Worm (Caenorhabditis elegans) whole organism, L4 larva: ENCODE measurements around the gene nspe-3.

Experiments used
- R02D3.7 ChIP-seq: fragments of 150-350 bp; sonication (generic microtip); optimal IDR thresholded peaks from 3 replicates; lab custom pipeline; 2014; ENCODE audit warnings: missing biosample characterization, missing genetic modification characterization
- ama-1 ChIP-seq: fragments of 150-350 bp; optimal IDR thresholded peaks from 2 replicates; lab custom pipeline; 2014; ENCODE audit warnings: inconsistent platforms, mixed read lengths
- ceh-28 ChIP-seq: fragments of 150-350 bp; optimal IDR thresholded peaks from 2 replicates; lab custom pipeline; 2014; ENCODE audit warnings: missing biosample characterization, missing genetic modification reagents, missing genetic modification characterization
- egl-27 ChIP-seq: sonication (generic microtip); optimal IDR thresholded peaks from 3 replicates; lab custom pipeline; 2017; ENCODE audit warnings: missing biosample characterization, missing genetic modification reagents, missing genetic modification characterization
- fkh-10 ChIP-seq: fragments of 150-350 bp; optimal IDR thresholded peaks from 2 replicates; lab custom pipeline; 2014; ENCODE audit warnings: missing biosample characterization, missing genetic modification reagents, missing genetic modification characterization
- hlh-30 ChIP-seq: sonication (generic microtip); optimal IDR thresholded peaks from 2 replicates; lab custom pipeline; 2017; ENCODE audit warnings: antibody characterized with exemption, mild to moderate bottlenecking, missing genetic modification characterization, missing compliant biosample characterization; ENCODE audit not compliant: insufficient read depth
- lin-13 ChIP-seq: fragments of 150-350 bp; optimal IDR thresholded peaks from 2 replicates; lab custom pipeline; 2014; ENCODE audit warnings: missing biosample characterization, missing genetic modification reagents, missing genetic modification characterization
- lin-29 ChIP-seq: fragments of 200-800 bp; sonication (Bioruptor generic); IDR thresholded peaks from 2 replicates; pipeline ENCODE4 v1.3.6; 2022; ENCODE audit warnings: missing genetic modification reagents, missing genetic modification characterization, missing compliant biosample characterization
- lsy-2 ChIP-seq, 2 experiments: fragments of 150-350 bp in 1 of 2; sonication (generic microtip) in 1 of 2; optimal IDR thresholded peaks; 2 replicates each; lab custom pipeline; 2014 to 2017; ENCODE audit warnings: missing biosample characterization in 2 of 2, missing genetic modification characterization in 2 of 2
- mxl-3 ChIP-seq: fragments of 200-800 bp; sonication (Bioruptor generic); optimal IDR thresholded peaks from 2 replicates; lab custom pipeline; 2018; ENCODE audit warnings: mild to moderate bottlenecking, missing genetic modification characterization, missing compliant biosample characterization
- nhr-11 ChIP-seq: fragments of 150-350 bp; optimal IDR thresholded peaks from 2 replicates; lab custom pipeline; 2014; ENCODE audit warnings: missing biosample characterization, missing genetic modification characterization
- pha-4 ChIP-seq, 2 experiments: fragments of 150-350 bp in 1 of 2; fragments of 200-800 bp in 1 of 2; sonication (Bioruptor generic) in 1 of 2; IDR thresholded peaks in 1 of 2; optimal IDR thresholded peaks in 1 of 2; 2 replicates each; pipeline versions ENCODE4 v1.3.6 to Lab custom; 2014 to 2022; ENCODE audit warnings: missing genetic modification characterization in 2 of 2, missing genetic modification reagents in 2 of 2, missing biosample characterization in 1 of 2, missing compliant biosample characterization in 1 of 2
- unc-130 ChIP-seq: sonication (generic microtip); optimal IDR thresholded peaks from 2 replicates; lab custom pipeline; 2016; ENCODE audit warnings: missing genetic modification reagents, missing genetic modification characterization, missing compliant biosample characterization
- vab-7 ChIP-seq: fragments of 200-800 bp; sonication (Bioruptor generic); IDR thresholded peaks from 2 replicates; pipeline ENCODE4 v1.3.6; 2022; ENCODE audit warnings: missing genetic modification reagents, missing genetic modification characterization, missing compliant biosample characterization

DNA sequence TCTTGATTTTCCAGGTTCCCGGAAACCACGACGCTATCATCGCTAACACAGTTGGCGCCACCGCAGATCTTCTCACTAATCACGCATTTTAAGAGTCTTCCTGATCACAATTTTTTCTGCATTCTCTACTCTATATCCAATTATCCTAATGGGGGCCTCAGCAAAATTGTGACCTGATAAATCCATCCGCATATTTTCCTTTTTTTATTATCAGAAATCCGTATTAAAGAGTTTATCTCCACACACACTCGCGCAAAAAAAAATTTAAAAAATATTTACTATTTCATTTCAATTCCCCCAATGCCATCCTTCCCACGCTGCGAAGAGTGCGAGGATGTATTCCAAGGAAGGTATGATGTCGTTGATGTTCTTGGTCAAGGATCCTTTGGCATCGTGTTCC is 10.8 kb upstream of the nspe-3 start, which contains the start of gene Y38E10A.8:
- TF ChIP-seq ama-1 (lab: Kevin White, UChicago) (no peak), lin-13 (GFP tag; lab: Kevin White, UChicago) (no peak), R02D3.7 (tag; lab: Kevin White, UChicago) (no peak), lsy-2 (tag; optimal IDR thresholded peaks at IDR 0.05; lab: Kevin White, UChicago) (no peak), vab-7 (GFP tag; lab: Robert Waterston, UW) (no peak), mxl-3 (GFP tag; lab: Kevin White, UChicago) (no peak), nhr-11 (tag; lab: Kevin White, UChicago) (no peak), egl-27 (tag; lab: Kevin White, UChicago) (no peak), fkh-10 (GFP tag; lab: Kevin White, UChicago) (no peak), lin-29 (GFP tag; lab: Robert Waterston, UW) (no peak), pha-4 (GFP tag; IDR thresholded peaks at IDR 0.05; lab: Robert Waterston, UW) (no peak), pha-4 (tag; optimal IDR thresholded peaks at IDR 0.05; lab: Kevin White, UChicago) (no peak), unc-130 (GFP tag; lab: Kevin White, UChicago) (no peak), ceh-28 (tag; lab: Kevin White, UChicago) (no peak), hlh-30 (no peak)
